Fruit fly (Drosophila melanogaster): ENCODE measurements around the gene CG4325.

Gene CG4325

DNA sequence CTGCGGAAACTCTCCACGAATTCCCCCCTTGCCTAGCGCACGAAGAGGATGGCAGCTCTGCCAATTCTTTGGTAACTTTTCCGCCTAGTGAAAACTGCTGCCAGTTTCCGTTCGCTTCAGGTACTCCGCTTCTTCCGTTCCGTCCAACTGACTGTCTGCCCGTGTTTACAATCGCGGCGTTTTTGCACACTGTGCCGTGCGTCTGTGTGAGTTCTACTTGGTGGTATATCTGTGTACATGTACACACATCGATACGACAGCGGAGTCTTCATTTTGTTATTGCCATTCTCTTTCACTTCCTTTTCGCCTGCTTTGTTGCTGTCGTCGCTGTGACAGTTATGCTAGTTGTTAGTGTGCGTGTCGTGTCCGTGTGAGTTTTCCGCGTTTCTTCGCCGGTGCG, 30.8 kb downstream of the CG4325 start (continued):
- peak; percentile 3 for TF ChIP-seq schlank (tag; optimal IDR thresholded peaks at IDR 0.05)
- peak; percentile 3 for TF ChIP-seq Max (GFP tag; optimal IDR thresholded peaks at IDR 0.05)
- no peak for TF ChIP-seq vnd (GFP tag; IDR thresholded peaks at IDR 0.05; ENCODE audit: partially characterized antibody)
- TF ChIP-seq CG18599 (GFP tag; optimal IDR thresholded peaks at IDR 0.05): peak; percentile 64
- TF ChIP-seq CG2875 (GFP tag; optimal IDR thresholded peaks at IDR 0.05): no peak
- no peak for TF ChIP-seq CG7928 (GFP tag; optimal IDR thresholded peaks at IDR 0.05)
- no peak for TF ChIP-seq br (optimal IDR thresholded peaks at IDR 0.05)
- TF ChIP-seq Dad (GFP tag; optimal IDR thresholded peaks at IDR 0.05): no peak
- no peak for TF ChIP-seq Oaz (GFP tag; IDR thresholded peaks at IDR 0.05)
- 0 out of 3 replicates have a peak, but pooled peaks have one; percentile 3 for TF ChIP-seq zfh1 (GFP tag; IDR thresholded peaks at IDR 0.05)
- no peak for TF ChIP-seq CG10979 (tag; optimal IDR thresholded peaks at IDR 0.05)
- no peak for TF ChIP-seq gsb (GFP tag; IDR thresholded peaks at IDR 0.05)
- no peak for TF ChIP-seq CG12299 (tag; optimal IDR thresholded peaks at IDR 0.05)
- no peak for TF ChIP-seq CG7357 (GFP tag; IDR thresholded peaks at IDR 0.05)
- TF ChIP-seq ham (GFP tag; IDR thresholded peaks at IDR 0.05): no peak
- no peak for TF ChIP-seq HLH4C (GFP tag; IDR thresholded peaks at IDR 0.05; ENCODE audit: partially characterized antibody)
- TF ChIP-seq Spps (tag; optimal IDR thresholded peaks at IDR 0.05): no peak
- no peak for TF ChIP-seq CG10209 (GFP tag; optimal IDR thresholded peaks at IDR 0.05)
- peak; percentile 43 for TF ChIP-seq HmgZ (tag; optimal IDR thresholded peaks at IDR 0.05)
- no peak for TF ChIP-seq sug (tag; optimal IDR thresholded peaks at IDR 0.05)
- no peak for TF ChIP-seq mam (GFP tag; optimal IDR thresholded peaks at IDR 0.05)
- TF ChIP-seq z (GFP tag; IDR thresholded peaks at IDR 0.05): no peak
- peak; percentile 15 for TF ChIP-seq CG18619 (GFP tag; optimal IDR thresholded peaks at IDR 0.05)
- TF ChIP-seq cg (GFP tag; optimal IDR thresholded peaks at IDR 0.05): peak; percentile 74
- TF ChIP-seq da (GFP tag; optimal IDR thresholded peaks at IDR 0.05): no peak
- peak; percentile 27 for TF ChIP-seq CG1792 (GFP tag; optimal IDR thresholded peaks at IDR 0.05)
- no peak for TF ChIP-seq ssp (GFP tag; IDR thresholded peaks at IDR 0.05)
- peak; percentile 54; the same call in 1 of the 2 replicates for TF ChIP-seq Drgx (GFP tag; IDR thresholded peaks at IDR 0.05)
- no peak for TF ChIP-seq CG1024 (GFP tag; IDR thresholded peaks at IDR 0.05)
- TF ChIP-seq D19A (tag; optimal IDR thresholded peaks at IDR 0.05): no peak
- TF ChIP-seq C15 (GFP tag; IDR thresholded peaks at IDR 0.05): no peak
- TF ChIP-seq cad (GFP tag; optimal IDR thresholded peaks at IDR 0.05): no peak
- no peak for TF ChIP-seq CG8359 (GFP tag; optimal IDR thresholded peaks at IDR 0.05; ENCODE audit: borderline replicate concordance)
- TF ChIP-seq tap (tag; optimal IDR thresholded peaks at IDR 0.05): no peak
- no peak for TF ChIP-seq lola (GFP tag; optimal IDR thresholded peaks at IDR 0.05)
- peak; percentile 29 for TF ChIP-seq Deaf1 (tag; optimal IDR thresholded peaks at IDR 0.05)
- peak; percentile 38; the same call in 1 of the 2 replicates for TF ChIP-seq Rfx (GFP tag; IDR thresholded peaks at IDR 0.05)
- TF ChIP-seq Doc2 (GFP tag; IDR thresholded peaks at IDR 0.05): no peak
- TF ChIP-seq CG12659 (GFP tag; optimal IDR thresholded peaks at IDR 0.05): no peak
- no peak for TF ChIP-seq CG10321 (GFP tag; IDR thresholded peaks at IDR 0.05)
- no peak for TF ChIP-seq CG6175 (GFP tag; IDR thresholded peaks at IDR 0.05)
- no peak for TF ChIP-seq unpg (GFP tag; optimal IDR thresholded peaks at IDR 0.05)
- no peak for TF ChIP-seq CG15514 (GFP tag; optimal IDR thresholded peaks at IDR 0.05)
- TF ChIP-seq gce (GFP tag; IDR thresholded peaks at IDR 0.05): no peak
- peak; percentile 13 for TF ChIP-seq CG1233 (GFP tag; optimal IDR thresholded peaks at IDR 0.05)
- TF ChIP-seq CG15696 (tag; optimal IDR thresholded peaks at IDR 0.05): no peak
- TF ChIP-seq CG2202 (tag; optimal IDR thresholded peaks at IDR 0.05): no peak
- TF ChIP-seq gro (GFP tag; optimal IDR thresholded peaks at IDR 0.05): peak; percentile 46
- no peak for TF ChIP-seq rib (GFP tag; IDR thresholded peaks at IDR 0.05)
- TF ChIP-seq twi (tag; optimal IDR thresholded peaks at IDR 0.05): no peak
- 0 out of 2 replicates have a peak, but pooled peaks have one; percentile 9 for TF ChIP-seq al (GFP tag; IDR thresholded peaks at IDR 0.05)
- no peak for TF ChIP-seq ems (GFP tag; optimal IDR thresholded peaks at IDR 0.05)
